Comparison of ENCODE assay signal across 2 worm cellular contexts in genomic region chrV:13669170-13669569, ce11.
A peak's percentile ranks its signal among the peaks of the same experiment; 100 is the strongest.
TF ChIP-seq lines count a peak whose summit lies in the region.

No protein-coding gene starts in this region.

TF ChIP-seq in whole organism, L4 larva, 104 proteins besides CTCF, POLR2A, EP300 and RAD21:
- TF ChIP-seq Y105C5A.15 (GFP tag; IDR thresholded peaks at IDR 0.05; lab: Robert Waterston, UW), result 0 out of 2 replicates have a peak, but pooled peaks have one; percentile 30
- TF ChIP-seq Y5F2A.4 (GFP tag; optimal IDR thresholded peaks at IDR 0.05; lab: Kevin White, UChicago), result no peak
- TF ChIP-seq ama-1 (optimal IDR thresholded peaks at IDR 0.05; lab: Kevin White, UChicago), result no peak
- peak; percentile 66 for TF ChIP-seq F49E8.2 (tag; optimal IDR thresholded peaks at IDR 0.05; lab: Kevin White, UChicago; ENCODE audit: borderline replicate concordance)
- peak; percentile 51; the same call in 1 of the 2 replicates for TF ChIP-seq pha-4 (GFP tag; IDR thresholded peaks at IDR 0.05; lab: Robert Waterston, UW)
- no peak for TF ChIP-seq pha-4 (tag; optimal IDR thresholded peaks at IDR 0.05; lab: Kevin White, UChicago)
- TF ChIP-seq unc-130 (GFP tag; optimal IDR thresholded peaks at IDR 0.05; lab: Kevin White, UChicago), result peak; percentile 26
- TF ChIP-seq snpc-1.2 (GFP tag; IDR thresholded peaks at IDR 0.05; lab: Robert Waterston, UW), result 0 out of 2 replicates have a peak, but pooled peaks have one; percentile 34
- TF ChIP-seq daf-12 (tag; optimal IDR thresholded peaks at IDR 0.05; lab: Kevin White, UChicago), result no peak
- TF ChIP-seq mep-1 (tag; optimal IDR thresholded peaks at IDR 0.05; lab: Kevin White, UChicago), result peak; percentile 29
- TF ChIP-seq aha-1 (tag; lab: Kevin White, UChicago), result peak; percentile 80
- TF ChIP-seq lin-39 (tag; optimal IDR thresholded peaks at IDR 0.05; lab: Kevin White, UChicago), result no peak
- no peak for TF ChIP-seq Y75B8A.6 (GFP tag; IDR thresholded peaks at IDR 0.05; lab: Robert Waterston, UW)
- TF ChIP-seq lin-38 (GFP tag; IDR thresholded peaks at IDR 0.05; lab: Robert Waterston, UW), result peak; percentile 63
TF ChIP-seq in whole organism, L4 larva: peak in this region for 8.

TF ChIP-seq in whole organism, young adult, 124 proteins besides CTCF, POLR2A, EP300 and RAD21 (continues in another document):
- no peak for TF ChIP-seq sea-2 (GFP tag; IDR thresholded peaks at IDR 0.05; lab: Robert Waterston, UW)
- TF ChIP-seq somi-1 (GFP tag; optimal IDR thresholded peaks at IDR 0.05; lab: Kevin White, UChicago), result no peak
- peak; percentile 34; the same call in 1 of the 2 replicates for TF ChIP-seq madf-8 (GFP tag; conservative IDR thresholded peaks at IDR 0.05; lab: Robert Waterston, UW)
- no peak for TF ChIP-seq ama-1 (optimal IDR thresholded peaks at IDR 0.05; lab: Kevin White, UChicago)
- TF ChIP-seq ama-1 (GFP tag; optimal IDR thresholded peaks at IDR 0.05; lab: Kevin White, UChicago), result no peak
- TF ChIP-seq snpc-1.3 (tag; optimal IDR thresholded peaks at IDR 0.05; lab: Kevin White, UChicago; ENCODE audit: insufficient read depth), result peak; percentile 10
- no peak for TF ChIP-seq B0019.2 (GFP tag; conservative IDR thresholded peaks at IDR 0.05; lab: Robert Waterston, UW)
- TF ChIP-seq madf-10 (tag; optimal IDR thresholded peaks at IDR 0.05; lab: Kevin White, UChicago), result no peak
- no peak for TF ChIP-seq attf-3 (GFP tag; conservative IDR thresholded peaks at IDR 0.05; lab: Robert Waterston, UW)
- peak; percentile 76 for TF ChIP-seq lin-26 (GFP tag; IDR thresholded peaks at IDR 0.05; lab: Robert Waterston, UW)
- TF ChIP-seq mxl-1 (tag; optimal IDR thresholded peaks at IDR 0.05; lab: Kevin White, UChicago), result no peak
- TF ChIP-seq F57A8.1 (GFP tag; optimal IDR thresholded peaks at IDR 0.05; lab: Kevin White, UChicago), result no peak
- no peak for TF ChIP-seq ets-4 (GFP tag; optimal IDR thresholded peaks at IDR 0.05; lab: Kevin White, UChicago)
- TF ChIP-seq ceh-58 (GFP tag; IDR thresholded peaks at IDR 0.05; lab: Robert Waterston, UW), result 0 out of 2 replicates have a peak, but pooled peaks have one; percentile 12
- no peak for TF ChIP-seq zfh-2 (GFP tag; conservative IDR thresholded peaks at IDR 0.05; lab: Robert Waterston, UW)
- TF ChIP-seq tlf-1 (GFP tag; optimal IDR thresholded peaks at IDR 0.05; lab: Kevin White, UChicago), result peak; percentile 15
- peak in 2 of 3 experiments; percentile 6 to 45 for TF ChIP-seq lin-35 (GFP tag; optimal IDR thresholded peaks at IDR 0.05; lab: Kevin White, UChicago)
- peak; percentile 59 for TF ChIP-seq rcor-1 (GFP tag; IDR thresholded peaks at IDR 0.05; lab: Robert Waterston, UW)
- peak; percentile 83 for TF ChIP-seq snpc-3.4 (tag; optimal IDR thresholded peaks at IDR 0.05; lab: Kevin White, UChicago)
- no peak for TF ChIP-seq F23B12.7 (tag; optimal IDR thresholded peaks at IDR 0.05; lab: Kevin White, UChicago; ENCODE audit: insufficient read depth)
- TF ChIP-seq rpc-1 (optimal IDR thresholded peaks at IDR 0.05; lab: Kevin White, UChicago), result no peak
- no peak for TF ChIP-seq rpc-1 (tag; optimal IDR thresholded peaks at IDR 0.05; lab: Kevin White, UChicago)
- TF ChIP-seq cebp-2 (GFP tag; IDR thresholded peaks at IDR 0.05; lab: Robert Waterston, UW), result no peak
- peak; percentile 77 for TF ChIP-seq ekl-4 (GFP tag; IDR thresholded peaks at IDR 0.05; lab: Robert Waterston, UW)
- TF ChIP-seq efl-1 (GFP tag; optimal IDR thresholded peaks at IDR 0.05; lab: Kevin White, UChicago), result no peak
- TF ChIP-seq die-1 (tag; optimal IDR thresholded peaks at IDR 0.05; lab: Kevin White, UChicago), result peak; percentile 21
- no peak for TF ChIP-seq F22D6.2 (tag; optimal IDR thresholded peaks at IDR 0.05; lab: Kevin White, UChicago)
- TF ChIP-seq egrh-3 (GFP tag; IDR thresholded peaks at IDR 0.05; lab: Robert Waterston, UW), result no peak
- TF ChIP-seq F57C9.4 (tag; optimal IDR thresholded peaks at IDR 0.05; lab: Kevin White, UChicago), result no peak
- TF ChIP-seq ceh-79 (tag; optimal IDR thresholded peaks at IDR 0.05; lab: Kevin White, UChicago), result no peak
- TF ChIP-seq rec-8 (tag; optimal IDR thresholded peaks at IDR 0.05; lab: Kevin White, UChicago), result no peak
- no peak for TF ChIP-seq ztf-22 (GFP tag; optimal IDR thresholded peaks at IDR 0.05; lab: Kevin White, UChicago)
- no peak for TF ChIP-seq aptf-2 (GFP tag; conservative IDR thresholded peaks at IDR 0.05; lab: Robert Waterston, UW)
- TF ChIP-seq lir-1 (GFP tag; conservative IDR thresholded peaks at IDR 0.05; lab: Robert Waterston, UW), result no peak
- no peak for TF ChIP-seq atf-7 (tag; optimal IDR thresholded peaks at IDR 0.05; lab: Kevin White, UChicago)
- TF ChIP-seq ZK185.1 (tag; optimal IDR thresholded peaks at IDR 0.05; lab: Kevin White, UChicago; ENCODE audit: poor library complexity, severe bottlenecking), result no peak
- 0 out of 2 replicates have a peak, but pooled peaks have one; percentile 13 for TF ChIP-seq F33H1.4 (GFP tag; IDR thresholded peaks at IDR 0.05; lab: Robert Waterston, UW)
- peak; percentile 23 for TF ChIP-seq xnd-1 (tag; optimal IDR thresholded peaks at IDR 0.05; lab: Kevin White, UChicago)
- no peak for TF ChIP-seq F52B5.7 (tag; optimal IDR thresholded peaks at IDR 0.05; lab: Kevin White, UChicago)
- TF ChIP-seq tbp1 (GFP tag; optimal IDR thresholded peaks at IDR 0.05; lab: Kevin White, UChicago), result peak; percentile 45
- TF ChIP-seq sdz-38 (tag; optimal IDR thresholded peaks at IDR 0.05; lab: Kevin White, UChicago), result no peak
- TF ChIP-seq lin-40 (tag; optimal IDR thresholded peaks at IDR 0.05; lab: Kevin White, UChicago), result no peak
- TF ChIP-seq mes-4 (tag; optimal IDR thresholded peaks at IDR 0.05; lab: Kevin White, UChicago), result peak; percentile 4
- TF ChIP-seq F10E7.11 (tag; optimal IDR thresholded peaks at IDR 0.05; lab: Kevin White, UChicago), result peak; percentile 68
- TF ChIP-seq egl-18 (GFP tag; IDR thresholded peaks at IDR 0.05; lab: Robert Waterston, UW), result no peak
- peak; percentile 75; the same call in 1 of the 2 replicates for TF ChIP-seq Y53G8AR.9 (GFP tag; conservative IDR thresholded peaks at IDR 0.05; lab: Robert Waterston, UW)
- no peak for TF ChIP-seq let-607 (tag; optimal IDR thresholded peaks at IDR 0.05; lab: Kevin White, UChicago)
- peak; percentile 59; the same call in 1 of the 2 replicates for TF ChIP-seq ceh-100 (GFP tag; IDR thresholded peaks at IDR 0.05; lab: Robert Waterston, UW)
- no peak for TF ChIP-seq nhr-90 (tag; optimal IDR thresholded peaks at IDR 0.05; lab: Kevin White, UChicago)
- no peak for TF ChIP-seq hlh-26 (GFP tag; conservative IDR thresholded peaks at IDR 0.05; lab: Robert Waterston, UW)
- no peak for TF ChIP-seq nhr-179 (tag; optimal IDR thresholded peaks at IDR 0.05; lab: Kevin White, UChicago)
- no peak for TF ChIP-seq attf-5 (GFP tag; optimal IDR thresholded peaks at IDR 0.05; lab: Kevin White, UChicago)
- no peak for TF ChIP-seq C06A6.2 (GFP tag; conservative IDR thresholded peaks at IDR 0.05; lab: Robert Waterston, UW)
- peak; percentile 50 for TF ChIP-seq lin-54 (GFP tag; optimal IDR thresholded peaks at IDR 0.05; lab: Kevin White, UChicago)
- 0 out of 2 replicates have a peak, but pooled peaks have one; percentile 72 for TF ChIP-seq madf-3 (GFP tag; IDR thresholded peaks at IDR 0.05; lab: Robert Waterston, UW)
- TF ChIP-seq ztf-6 (GFP tag; IDR thresholded peaks at IDR 0.05; lab: Robert Waterston, UW), result no peak
- peak; percentile 87 for TF ChIP-seq hrde-1 (tag; optimal IDR thresholded peaks at IDR 0.05; lab: Kevin White, UChicago; ENCODE audit: borderline replicate concordance)
- TF ChIP-seq madf-6 (GFP tag; IDR thresholded peaks at IDR 0.05; lab: Robert Waterston, UW), result peak; percentile 72
- no peak for TF ChIP-seq hmg-20 (GFP tag; IDR thresholded peaks at IDR 0.05; lab: Robert Waterston, UW)
- no peak for TF ChIP-seq sptf-2 (GFP tag; optimal IDR thresholded peaks at IDR 0.05; lab: Kevin White, UChicago)
- peak; percentile 25; the same call in 1 of the 2 replicates for TF ChIP-seq attf-6 (GFP tag; IDR thresholded peaks at IDR 0.05; lab: Robert Waterston, UW)
- no peak for TF ChIP-seq ztf-28 (GFP tag; IDR thresholded peaks at IDR 0.05; lab: Robert Waterston, UW)
- TF ChIP-seq mcd-1 (GFP tag; IDR thresholded peaks at IDR 0.05; lab: Robert Waterston, UW), result no peak
- TF ChIP-seq pbrm-1 (GFP tag; IDR thresholded peaks at IDR 0.05; lab: Robert Waterston, UW), result no peak
- no peak for TF ChIP-seq nhr-80 (tag; optimal IDR thresholded peaks at IDR 0.05; lab: Kevin White, UChicago)
- TF ChIP-seq F39B2.1 (GFP tag; IDR thresholded peaks at IDR 0.05; lab: Robert Waterston, UW), result no peak
- TF ChIP-seq Y56A3A.18 (GFP tag; IDR thresholded peaks at IDR 0.05; lab: Robert Waterston, UW), result peak; percentile 77
- no peak for TF ChIP-seq ztf-26 (tag; optimal IDR thresholded peaks at IDR 0.05; lab: Kevin White, UChicago)
- TF ChIP-seq B0035.1 (tag; optimal IDR thresholded peaks at IDR 0.05; lab: Kevin White, UChicago), result no peak
- TF ChIP-seq ztf-18 (tag; optimal IDR thresholded peaks at IDR 0.05; lab: Kevin White, UChicago), result peak; percentile 24
- TF ChIP-seq hlh-12 (tag; optimal IDR thresholded peaks at IDR 0.05; lab: Kevin White, UChicago), result no peak
- peak; percentile 4 for TF ChIP-seq T26A5.8 (tag; optimal IDR thresholded peaks at IDR 0.05; lab: Kevin White, UChicago)
- no peak for TF ChIP-seq ceh-40 (GFP tag; IDR thresholded peaks at IDR 0.05; lab: Robert Waterston, UW)
- TF ChIP-seq nhr-27 (tag; optimal IDR thresholded peaks at IDR 0.05; lab: Kevin White, UChicago), result no peak
- no peak for TF ChIP-seq B0261.1 (tag; optimal IDR thresholded peaks at IDR 0.05; lab: Kevin White, UChicago)
- TF ChIP-seq unc-62 (GFP tag; optimal IDR thresholded peaks at IDR 0.05; lab: Kevin White, UChicago), result no peak
- no peak for TF ChIP-seq T07F8.4 (tag; optimal IDR thresholded peaks at IDR 0.05; lab: Kevin White, UChicago)
- no peak for TF ChIP-seq zim-3 (tag; optimal IDR thresholded peaks at IDR 0.05; lab: Kevin White, UChicago)
- no peak for TF ChIP-seq bed-1 (GFP tag; IDR thresholded peaks at IDR 0.05; lab: Robert Waterston, UW)
- no peak for TF ChIP-seq C17E4.6 (GFP tag; IDR thresholded peaks at IDR 0.05; lab: Robert Waterston, UW)
- no peak for TF ChIP-seq nhr-120 (GFP tag; IDR thresholded peaks at IDR 0.05; lab: Robert Waterston, UW)

Comparison
In these comparisons a context has a peak if more than half of its experiments do, and no peak if none do; other contexts are left out.
1. Of the 7 proteins assayed by ChIP-seq in both whole organism, young adult and whole organism, L4 larva: peak only in whole organism, young adult: none; only in whole organism, L4 larva: none; in both: F49E8.2 and unc-130; in neither: 3; mixed calls (peak in some experiments, not most) for 2.